Worm (Caenorhabditis elegans) whole organism, young adult: Measurements from ENCODE around the gene math-1.

Experiments used
- F22D6.2 ChIP-seq: sonication (generic microtip); optimal IDR thresholded peaks from 2 replicates; lab custom pipeline; 2016; ENCODE audit warnings: mild to moderate bottlenecking, missing genetic modification characterization, missing compliant biosample characterization
- F49E8.2 ChIP-seq: sonication (generic microtip); optimal IDR thresholded peaks from 3 replicates; lab custom pipeline; 2017; ENCODE audit warnings: missing genetic modification characterization, mild to moderate bottlenecking, missing compliant biosample characterization, antibody characterized with exemption, moderate library complexity; ENCODE audit not compliant: insufficient read depth
- T07F8.4 ChIP-seq: sonication (generic microtip); optimal IDR thresholded peaks from 2 replicates; lab custom pipeline; 2016; ENCODE audit warnings: mild to moderate bottlenecking, missing genetic modification characterization, moderate library complexity, missing compliant biosample characterization
- akir-1 ChIP-seq: fragments of 200-800 bp; sonication (Bioruptor generic); optimal IDR thresholded peaks from 2 replicates; lab custom pipeline; 2018; ENCODE audit warnings: mild to moderate bottlenecking, missing genetic modification characterization, moderate library complexity, missing compliant biosample characterization
- attf-6 ChIP-seq: fragments of 200-800 bp; sonication (Bioruptor generic); IDR thresholded peaks from 2 replicates; pipeline ENCODE4 v1.3.6; 2022; ENCODE audit warnings: missing genetic modification reagents, missing genetic modification characterization, missing compliant biosample characterization
- lsl-1 ChIP-seq: fragments of 200-800 bp; sonication (Bioruptor generic); optimal IDR thresholded peaks from 2 replicates; lab custom pipeline; 2018; ENCODE audit warnings: mild to moderate bottlenecking, missing genetic modification characterization, moderate library complexity, missing compliant biosample characterization

DNA sequence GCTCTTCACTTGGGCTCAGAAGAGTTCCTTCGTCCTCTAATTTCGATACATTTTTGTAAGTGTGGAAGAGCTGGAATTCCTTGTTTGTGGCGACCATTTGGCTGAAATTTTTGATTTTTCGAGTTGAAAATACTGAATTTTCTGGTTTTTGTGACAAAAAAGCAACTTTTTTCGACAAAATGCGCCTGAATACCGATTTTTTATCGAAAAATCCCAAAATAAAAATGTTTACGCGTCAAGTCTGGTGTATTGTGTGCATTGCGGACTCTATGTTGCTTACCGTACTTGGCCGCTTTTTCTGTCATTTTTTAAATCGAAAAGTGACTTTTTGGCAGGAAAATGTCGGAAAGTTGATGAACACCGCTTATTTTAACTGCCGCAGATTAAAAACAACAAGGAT lies 16.1 kb downstream of the math-1 start, which contains the start of gene bath-3:
- TF ChIP-seq F22D6.2 (tag; lab: Kevin White, UChicago), result no peak
- no peak for TF ChIP-seq T07F8.4 (tag; lab: Kevin White, UChicago)
- peak; percentile 57 for TF ChIP-seq lsl-1 (GFP tag; lab: Kevin White, UChicago)
- TF ChIP-seq akir-1 (GFP tag; lab: Kevin White, UChicago), result no peak
- no peak for TF ChIP-seq F49E8.2
- TF ChIP-seq attf-6 (GFP tag; lab: Robert Waterston, UW), result no peak
